Worm (Caenorhabditis elegans) whole organism, L4/young adult: ENCODE measurements around the gene nhr-37.

ENCODE experiments used
- dao-5 ChIP-seq: sonication (generic microtip); optimal IDR thresholded peaks from 2 replicates; lab custom pipeline; 2016; ENCODE audit warnings: missing genotype, missing genetic modification characterization, moderate library complexity, missing compliant biosample characterization
- him-1 ChIP-seq: sonication (generic microtip); optimal IDR thresholded peaks from 2 replicates; lab custom pipeline; 2016; ENCODE audit warnings: missing genotype, missing genetic modification reagents, missing genetic modification characterization, missing compliant biosample characterization

ce11 chrV:6616294-6616693, 5.7 kb upstream of the nhr-37 start:
- TF ChIP-seq him-1 (tag; lab: Kevin White, UChicago) (no peak), dao-5 (no peak)
